Comparison of ENCODE assay signal across 3 worm cellular contexts in genomic region chrII:11632689-11633088, ce11.
TF ChIP-seq lines count a peak whose summit lies in the region.

No protein-coding gene starts in this region.

TF ChIP-seq in whole organism, L2 larva, 48 proteins besides CTCF, POLR2A, EP300 and RAD21 (continued from another document):
- TF ChIP-seq peb-1 (tag; optimal IDR thresholded peaks at IDR 0.05; lab: Kevin White, UChicago) (no peak), nhr-23 (tag; optimal IDR thresholded peaks at IDR 0.05; lab: Kevin White, UChicago) (no peak), ZK546.5 (tag; optimal IDR thresholded peaks at IDR 0.05; lab: Kevin White, UChicago) (no peak), sma-9 (GFP tag; optimal IDR thresholded peaks at IDR 0.05; lab: Kevin White, UChicago) (peak; percentile 77), sma-9 (tag; optimal IDR thresholded peaks at IDR 0.05; lab: Kevin White, UChicago) (no peak), zag-1 (tag; optimal IDR thresholded peaks at IDR 0.05; lab: Kevin White, UChicago) (no peak), nhr-11 (tag; optimal IDR thresholded peaks at IDR 0.05; lab: Kevin White, UChicago) (no peak), Y55F3AM.14 (GFP tag; optimal IDR thresholded peaks at IDR 0.05; lab: Kevin White, UChicago) (no peak), unc-62 (GFP tag; optimal IDR thresholded peaks at IDR 0.05; lab: Kevin White, UChicago) (no peak), mdl-1 (tag; optimal IDR thresholded peaks at IDR 0.05; lab: Kevin White, UChicago) (peak; percentile 5 to 27), snpc-4 (tag; optimal IDR thresholded peaks at IDR 0.05; lab: Kevin White, UChicago) (no peak), nhr-6 (tag; optimal IDR thresholded peaks at IDR 0.05; lab: Kevin White, UChicago) (no peak), elt-1 (tag; optimal IDR thresholded peaks at IDR 0.05; lab: Kevin White, UChicago) (no peak), lin-11 (tag; optimal IDR thresholded peaks at IDR 0.05; lab: Kevin White, UChicago) (no peak), mab-5 (tag; optimal IDR thresholded peaks at IDR 0.05; lab: Kevin White, UChicago) (no peak), lin-13 (GFP tag; optimal IDR thresholded peaks at IDR 0.05; lab: Kevin White, UChicago) (peak; percentile 15), ama-1 (optimal IDR thresholded peaks at IDR 0.05; lab: Kevin White, UChicago) (no peak), R02D3.7 (tag; optimal IDR thresholded peaks at IDR 0.05; lab: Kevin White, UChicago) (no peak), sma-3 (GFP tag; optimal IDR thresholded peaks at IDR 0.05; lab: Kevin White, UChicago) (peak; percentile 15), nhr-12 (tag; optimal IDR thresholded peaks at IDR 0.05; lab: Kevin White, UChicago) (no peak), C34F6.9 (tag; optimal IDR thresholded peaks at IDR 0.05; lab: Kevin White, UChicago) (peak; percentile 61), F13H6.1 (tag; optimal IDR thresholded peaks at IDR 0.05; lab: Kevin White, UChicago) (peak; percentile 67), mbf-1 (tag; optimal IDR thresholded peaks at IDR 0.05; lab: Kevin White, UChicago) (no peak), ceh-82 (tag; optimal IDR thresholded peaks at IDR 0.05; lab: Kevin White, UChicago) (no peak), nhr-129 (tag; optimal IDR thresholded peaks at IDR 0.05; lab: Kevin White, UChicago) (peak; percentile 80)
TF ChIP-seq in whole organism, L2 larva: peak in this region for 15.

TF ChIP-seq in whole organism, L4 larva, 104 proteins besides CTCF, POLR2A, EP300 and RAD21 (continued from another document):
- TF ChIP-seq T26A8.4 (GFP tag; IDR thresholded peaks at IDR 0.05; lab: Robert Waterston, UW) (no peak), fkh-10 (GFP tag; optimal IDR thresholded peaks at IDR 0.05; lab: Kevin White, UChicago) (peak; percentile 29), Y5F2A.4 (GFP tag; optimal IDR thresholded peaks at IDR 0.05; lab: Kevin White, UChicago) (no peak), saeg-2 (GFP tag; IDR thresholded peaks at IDR 0.05; lab: Robert Waterston, UW) (no peak), rbr-2 (tag; optimal IDR thresholded peaks at IDR 0.05; lab: Kevin White, UChicago) (peak; percentile 41), nhr-111 (GFP tag; optimal IDR thresholded peaks at IDR 0.05; lab: Kevin White, UChicago) (no peak), zfp-3 (GFP tag; conservative IDR thresholded peaks at IDR 0.05; lab: Robert Waterston, UW) (no peak), F44E2.7 (GFP tag; IDR thresholded peaks at IDR 0.05; lab: Robert Waterston, UW) (no peak), F10B5.3 (tag; optimal IDR thresholded peaks at IDR 0.05; lab: Kevin White, UChicago) (no peak), mep-1 (tag; optimal IDR thresholded peaks at IDR 0.05; lab: Kevin White, UChicago) (peak; percentile 52), nhr-28 (tag; optimal IDR thresholded peaks at IDR 0.05; lab: Kevin White, UChicago) (peak; percentile 47), D1046.2 (GFP tag; IDR thresholded peaks at IDR 0.05; lab: Robert Waterston, UW) (no peak), lsy-2 (tag; optimal IDR thresholded peaks at IDR 0.05; lab: Kevin White, UChicago) (peak in 1 of 2 experiments; percentile 41), F49E8.2 (tag; optimal IDR thresholded peaks at IDR 0.05; lab: Kevin White, UChicago; ENCODE audit: borderline replicate concordance) (no peak), nhr-25 (tag; optimal IDR thresholded peaks at IDR 0.05; lab: Kevin White, UChicago; ENCODE audit: borderline replicate concordance, insufficient read depth) (peak; percentile 5), ceh-20 (GFP tag; IDR thresholded peaks at IDR 0.05; lab: Robert Waterston, UW) (no peak), dpl-1 (GFP tag; optimal IDR thresholded peaks at IDR 0.05; lab: Kevin White, UChicago) (no peak), daf-19 (GFP tag; conservative IDR thresholded peaks at IDR 0.05; lab: Robert Waterston, UW) (no peak), hlh-11 (tag; optimal IDR thresholded peaks at IDR 0.05; lab: Kevin White, UChicago) (peak; percentile 53), ZK546.5 (tag; optimal IDR thresholded peaks at IDR 0.05; lab: Kevin White, UChicago) (no peak), egl-27 (tag; optimal IDR thresholded peaks at IDR 0.05; lab: Kevin White, UChicago) (no peak), unc-39 (tag; optimal IDR thresholded peaks at IDR 0.05; lab: Kevin White, UChicago) (no peak), mdt-29 (GFP tag; IDR thresholded peaks at IDR 0.05; lab: Robert Waterston, UW) (no peak), Y48G9A.11 (GFP tag; IDR thresholded peaks at IDR 0.05; lab: Robert Waterston, UW) (no peak), nhr-77 (tag; optimal IDR thresholded peaks at IDR 0.05; lab: Kevin White, UChicago) (peak; percentile 51), mxl-2 (GFP tag; conservative IDR thresholded peaks at IDR 0.05; lab: Robert Waterston, UW) (no peak), F37D6.2 (tag; optimal IDR thresholded peaks at IDR 0.05; lab: Kevin White, UChicago) (no peak), mxl-3 (GFP tag; optimal IDR thresholded peaks at IDR 0.05; lab: Kevin White, UChicago) (peak; percentile 27), nhr-6 (tag; optimal IDR thresholded peaks at IDR 0.05; lab: Kevin White, UChicago) (no peak), dmd-6 (GFP tag; IDR thresholded peaks at IDR 0.05; lab: Robert Waterston, UW) (peak; percentile 48), zag-1 (tag; optimal IDR thresholded peaks at IDR 0.05; lab: Kevin White, UChicago) (no peak), aha-1 (tag; lab: Kevin White, UChicago) (peak; percentile 91), attf-4 (tag; optimal IDR thresholded peaks at IDR 0.05; lab: Kevin White, UChicago) (no peak), hmg-1.1 (GFP tag; IDR thresholded peaks at IDR 0.05; lab: Robert Waterston, UW) (peak; percentile 83), nhr-237 (tag; optimal IDR thresholded peaks at IDR 0.05; lab: Kevin White, UChicago) (no peak), ztf-11 (tag; optimal IDR thresholded peaks at IDR 0.05; lab: Kevin White, UChicago) (no peak), nhr-102 (tag; optimal IDR thresholded peaks at IDR 0.05; lab: Kevin White, UChicago) (no peak), nhr-42 (GFP tag; IDR thresholded peaks at IDR 0.05; lab: Robert Waterston, UW) (no peak), sdz-12 (GFP tag; optimal IDR thresholded peaks at IDR 0.05; lab: Kevin White, UChicago) (no peak), tra-1 (GFP tag; IDR thresholded peaks at IDR 0.05; lab: Robert Waterston, UW) (no peak), hlh-30 (tag; optimal IDR thresholded peaks at IDR 0.05; lab: Kevin White, UChicago; ENCODE audit: insufficient read depth) (peak; percentile 49), madf-9 (GFP tag; conservative IDR thresholded peaks at IDR 0.05; lab: Robert Waterston, UW) (no peak), T20F7.1 (GFP tag; optimal IDR thresholded peaks at IDR 0.05; lab: Kevin White, UChicago) (no peak), unc-130 (GFP tag; optimal IDR thresholded peaks at IDR 0.05; lab: Kevin White, UChicago) (no peak), ces-1 (GFP tag; optimal IDR thresholded peaks at IDR 0.05; lab: Kevin White, UChicago) (no peak), hif-1 (tag; optimal IDR thresholded peaks at IDR 0.05; lab: Kevin White, UChicago) (peak in 1 of 2 experiments; percentile 16), lin-15B (tag; optimal IDR thresholded peaks at IDR 0.05; lab: Kevin White, UChicago) (no peak), mdl-1 (tag; optimal IDR thresholded peaks at IDR 0.05; lab: Kevin White, UChicago) (peak in 1 of 2 experiments; percentile 63), jun-1 (tag; optimal IDR thresholded peaks at IDR 0.05; lab: Kevin White, UChicago) (no peak)

TF ChIP-seq in whole organism, late embryonic, 69 proteins besides CTCF, POLR2A, EP300 and RAD21 (continued from another document):
- TF ChIP-seq npax-4 (tag; optimal IDR thresholded peaks at IDR 0.05; lab: Kevin White, UChicago): no peak
- no peak for TF ChIP-seq ceh-2 (tag; optimal IDR thresholded peaks at IDR 0.05; lab: Kevin White, UChicago)
- TF ChIP-seq ceh-24 (tag; optimal IDR thresholded peaks at IDR 0.05; lab: Kevin White, UChicago): no peak
